Worm (Caenorhabditis elegans) whole organism, L1 larva: Measurements from ENCODE around the gene spon-1.

Source experiments
- C34B4.2 ChIP-seq: sonication (generic microtip); optimal IDR thresholded peaks from 2 replicates; lab custom pipeline; 2017; ENCODE audit warnings: mild to moderate bottlenecking, missing genetic modification characterization, missing compliant biosample characterization
- F16B12.6 ChIP-seq: fragments of 150-350 bp; optimal IDR thresholded peaks from 2 replicates; lab custom pipeline; 2014; ENCODE audit warnings: missing biosample characterization, missing genetic modification characterization
- Y116A8C.19 ChIP-seq: sonication (generic microtip); optimal IDR thresholded peaks from 2 replicates; lab custom pipeline; 2016; ENCODE audit warnings: missing compliant biosample characterization, missing genetic modification characterization, borderline replicate concordance
- aha-1 ChIP-seq: fragments of 150-350 bp; optimal IDR thresholded peaks from 2 replicates; lab custom pipeline; 2014; ENCODE audit warnings: missing biosample characterization, missing genetic modification characterization
- aly-2 ChIP-seq: fragments of 150-350 bp; optimal IDR thresholded peaks from 2 replicates; lab custom pipeline; 2014; ENCODE audit warnings: missing biosample characterization, missing genetic modification characterization
- ama-1 ChIP-seq: fragments of 150-350 bp; optimal IDR thresholded peaks from 2 replicates; lab custom pipeline; 2014
- ceh-63 ChIP-seq: fragments of 200-800 bp; sonication (Bioruptor generic); optimal IDR thresholded peaks from 2 replicates; lab custom pipeline; 2018; ENCODE audit warnings: mild to moderate bottlenecking, missing genetic modification characterization, missing compliant biosample characterization
- ceh-8 ChIP-seq: fragments of 200-800 bp; sonication (Bioruptor generic); optimal IDR thresholded peaks from 2 replicates; lab custom pipeline; 2018; ENCODE audit warnings: mild to moderate bottlenecking, missing genetic modification characterization, moderate library complexity, missing compliant biosample characterization
- ceh-82 ChIP-seq, 3 experiments: fragments of 150-350 bp in 1 of 3; sonication (generic microtip) in 2 of 3; optimal IDR thresholded peaks; 2 replicates each; lab custom pipeline; 2014 to 2017; ENCODE audit warnings: missing biosample characterization in 3 of 3, missing genetic modification characterization in 3 of 3
- ceh-88 ChIP-seq: fragments of 200-800 bp; sonication (Bioruptor generic); IDR thresholded peaks from 2 replicates; pipeline ENCODE4 v1.3.6; 2022; ENCODE audit warnings: missing genetic modification characterization, missing compliant biosample characterization
- ceh-90 ChIP-seq: sonication (generic microtip); optimal IDR thresholded peaks from 2 replicates; lab custom pipeline; 2016; ENCODE audit warnings: missing genetic modification characterization, missing compliant biosample characterization
- dpl-1 ChIP-seq, 3 experiments: fragments of 150-350 bp in 2 of 3; sonication (generic microtip) in 1 of 3; optimal IDR thresholded peaks; 2 replicates each; lab custom pipeline; 2014 to 2017; ENCODE audit warnings: missing biosample characterization in 3 of 3, missing genetic modification characterization in 3 of 3, missing genetic modification reagents in 3 of 3
- dsc-1 ChIP-seq: sonication (generic microtip); optimal IDR thresholded peaks from 2 replicates; lab custom pipeline; 2016; ENCODE audit warnings: mild to moderate bottlenecking, missing genetic modification characterization, missing compliant biosample characterization
- efl-1 ChIP-seq, 4 experiments: fragments of 150-350 bp; optimal IDR thresholded peaks in 3 of 4; peaks in 1 of 4; 1 replicate in 1 of 4; 2 replicates in 3 of 4; lab custom pipeline; 2014; ENCODE audit warnings: missing biosample characterization in 2 of 4, missing genetic modification characterization in 2 of 4, missing genetic modification reagents in 2 of 4
- efl-3 ChIP-seq: fragments of 200-800 bp; sonication (Bioruptor generic); optimal IDR thresholded peaks from 2 replicates; lab custom pipeline; 2018; ENCODE audit warnings: mild to moderate bottlenecking, missing genetic modification characterization, missing compliant biosample characterization
- egl-13 ChIP-seq: sonication (generic microtip); optimal IDR thresholded peaks from 2 replicates; lab custom pipeline; 2016; ENCODE audit warnings: missing genotype, missing genetic modification reagents, missing genetic modification characterization, missing compliant biosample characterization
- elt-3 ChIP-seq, 6 experiments: fragments of 150-350 bp in 1 of 6; sonication (generic microtip); optimal IDR thresholded peaks; 2 replicates each; lab custom pipeline; 2017 to 2018; ENCODE audit warnings: missing biosample characterization in 6 of 6, missing genetic modification characterization in 6 of 6, inconsistent platforms in 1 of 6
- ets-5 ChIP-seq: fragments of 200-800 bp; sonication (Bioruptor generic); IDR thresholded peaks from 2 replicates; pipeline ENCODE4 v1.3.6; 2022; ENCODE audit warnings: missing genetic modification characterization, missing compliant biosample characterization
- fkh-4 ChIP-seq: sonication (generic microtip); optimal IDR thresholded peaks from 2 replicates; lab custom pipeline; 2016; ENCODE audit warnings: missing compliant biosample characterization, missing genetic modification characterization, borderline replicate concordance
- fkh-8 ChIP-seq: sonication (generic microtip); optimal IDR thresholded peaks from 2 replicates; lab custom pipeline; 2016; ENCODE audit warnings: mild to moderate bottlenecking, missing genetic modification characterization, missing compliant biosample characterization
- fos-1 ChIP-seq: fragments of 150-350 bp; optimal IDR thresholded peaks from 2 replicates; lab custom pipeline; 2014; ENCODE audit warnings: missing biosample characterization, missing genetic modification characterization
- grh-1 ChIP-seq: fragments of 200-800 bp; sonication (Bioruptor generic); IDR thresholded peaks from 2 replicates; pipeline ENCODE4 v1.3.6; 2022; ENCODE audit warnings: missing genetic modification reagents, missing genetic modification characterization, missing compliant biosample characterization
- hlh-17 ChIP-seq: fragments of 200-800 bp; sonication (Bioruptor generic); optimal IDR thresholded peaks from 2 replicates; lab custom pipeline; 2018; ENCODE audit warnings: missing genetic modification characterization, mild to moderate bottlenecking, missing compliant biosample characterization, moderate library complexity, borderline replicate concordance
- hpl-2 ChIP-seq: fragments of 150-350 bp; optimal IDR thresholded peaks from 2 replicates; lab custom pipeline; 2014; ENCODE audit warnings: missing biosample characterization, missing genetic modification reagents, missing genetic modification characterization
- irx-1 ChIP-seq: sonication (generic microtip); optimal IDR thresholded peaks from 2 replicates; lab custom pipeline; 2016; ENCODE audit warnings: missing genetic modification characterization, missing compliant biosample characterization
- jun-1 ChIP-seq: fragments of 150-350 bp; optimal IDR thresholded peaks from 2 replicates; lab custom pipeline; 2014; ENCODE audit warnings: missing biosample characterization, missing genetic modification reagents, missing genetic modification characterization
- lin-13 ChIP-seq: fragments of 150-350 bp; optimal IDR thresholded peaks from 2 replicates; lab custom pipeline; 2014; ENCODE audit warnings: missing biosample characterization, missing genetic modification reagents, missing genetic modification characterization
- lin-15B ChIP-seq: fragments of 150-350 bp; sonication (generic microtip); optimal IDR thresholded peaks from 3 replicates; lab custom pipeline; 2014; ENCODE audit warnings: missing biosample characterization, missing genetic modification characterization
- mdl-1 ChIP-seq, 2 experiments: fragments of 150-350 bp; optimal IDR thresholded peaks; 2 replicates each; lab custom pipeline; 2014 to 2017; ENCODE audit warnings: missing biosample characterization in 2 of 2, missing genetic modification characterization in 2 of 2, inconsistent platforms in 1 of 2
- mef-2 ChIP-seq: fragments of 150-350 bp; optimal IDR thresholded peaks from 2 replicates; lab custom pipeline; 2014; ENCODE audit warnings: missing biosample characterization, missing genetic modification characterization
- nhr-28 ChIP-seq: fragments of 150-350 bp; optimal IDR thresholded peaks from 2 replicates; lab custom pipeline; 2014; ENCODE audit warnings: missing biosample characterization, missing genetic modification characterization
- nhr-47 ChIP-seq: sonication (generic microtip); optimal IDR thresholded peaks from 2 replicates; lab custom pipeline; 2016; ENCODE audit warnings: mild to moderate bottlenecking, missing genetic modification characterization, moderate library complexity, missing compliant biosample characterization
- nhr-76 ChIP-seq: sonication (generic microtip); optimal IDR thresholded peaks from 2 replicates; lab custom pipeline; 2017; ENCODE audit warnings: missing biosample characterization, missing genetic modification characterization
- nhr-84 ChIP-seq: sonication (generic microtip); optimal IDR thresholded peaks from 2 replicates; lab custom pipeline; 2017; ENCODE audit warnings: missing biosample characterization, missing genetic modification characterization
- nhr-85 ChIP-seq: sonication (generic microtip); peaks from one replicate; lab custom pipeline; 2016; ENCODE audit warnings: missing genetic modification characterization, inconsistent platforms, missing compliant biosample characterization
- nhr-90 ChIP-seq: sonication (generic microtip); optimal IDR thresholded peaks from 2 replicates; lab custom pipeline; 2016; ENCODE audit warnings: mild to moderate bottlenecking, missing genetic modification characterization, missing compliant biosample characterization; ENCODE audit not compliant: poor library complexity
- pax-3 ChIP-seq: fragments of 200-800 bp; sonication (Bioruptor generic); optimal IDR thresholded peaks from 2 replicates; lab custom pipeline; 2018; ENCODE audit warnings: mild to moderate bottlenecking, missing genetic modification characterization, moderate library complexity, missing compliant biosample characterization
- snpc-4 ChIP-seq: fragments of 150-350 bp; optimal IDR thresholded peaks from 2 replicates; lab custom pipeline; 2014; ENCODE audit warnings: missing biosample characterization, missing genetic modification characterization
- sox-4 ChIP-seq: sonication (generic microtip); optimal IDR thresholded peaks from 2 replicates; lab custom pipeline; 2016; ENCODE audit warnings: missing genetic modification characterization, missing compliant biosample characterization
- sptf-1 ChIP-seq: fragments of 150-350 bp; optimal IDR thresholded peaks from 2 replicates; lab custom pipeline; 2014; ENCODE audit warnings: missing biosample characterization, missing genetic modification characterization
- tlp-1 ChIP-seq: fragments of 150-350 bp; optimal IDR thresholded peaks from 2 replicates; lab custom pipeline; 2014; ENCODE audit warnings: missing biosample characterization, missing genetic modification characterization
- unc-130 ChIP-seq: fragments of 150-350 bp; optimal IDR thresholded peaks from 2 replicates; lab custom pipeline; 2017; ENCODE audit warnings: missing biosample characterization, missing genetic modification characterization, inconsistent platforms
- unc-30 ChIP-seq: sonication (generic microtip); optimal IDR thresholded peaks from 2 replicates; lab custom pipeline; 2017; ENCODE audit warnings: missing biosample characterization, missing genetic modification characterization
- xbp-1 ChIP-seq: sonication (generic microtip); optimal IDR thresholded peaks from 2 replicates; lab custom pipeline; 2016; ENCODE audit warnings: missing genetic modification characterization, missing compliant biosample characterization
- zag-1 ChIP-seq: fragments of 150-350 bp; optimal IDR thresholded peaks from 2 replicates; lab custom pipeline; 2014; ENCODE audit warnings: missing biosample characterization, missing genetic modification characterization
- zip-4 ChIP-seq: fragments of 200-800 bp; sonication (Bioruptor generic); optimal IDR thresholded peaks from 2 replicates; lab custom pipeline; 2018; ENCODE audit warnings: mild to moderate bottlenecking, missing genetic modification characterization, moderate library complexity, missing compliant biosample characterization
- ztf-4 ChIP-seq: fragments of 150-350 bp; optimal IDR thresholded peaks from 2 replicates; lab custom pipeline; 2014; ENCODE audit warnings: missing biosample characterization, missing genetic modification characterization

spon-1 gene

DNA sequence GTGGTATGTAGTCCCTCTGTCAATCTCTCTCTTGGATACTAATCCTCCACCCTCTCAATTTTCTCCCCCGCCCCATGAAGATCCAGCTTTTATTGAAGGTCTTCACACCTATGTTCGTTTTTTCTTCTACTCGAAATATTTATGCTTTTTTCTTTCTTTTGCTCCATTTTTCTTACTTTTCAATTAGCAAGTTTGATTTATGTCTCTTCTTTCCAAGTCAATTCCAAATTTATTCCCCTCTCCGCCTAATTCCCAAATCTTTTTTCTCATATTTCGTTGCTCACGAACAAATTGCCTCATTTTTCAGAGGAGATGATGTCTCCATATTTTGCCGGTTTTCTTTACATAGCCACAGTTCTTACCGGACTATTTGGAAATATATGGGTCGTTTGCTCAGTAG is 27.9 kb downstream of the spon-1 start, which contains the start of gene npr-31:
Gene npr-31 (plus strand): TSS at position 301 of the 400 bp plus-strand sequence.
- TF ChIP-seq ztf-4 (no peak), mdl-1 (tag; optimal IDR thresholded peaks at IDR 0.05; lab: Kevin White, UChicago) (no peak), unc-30 (tag; lab: Kevin White, UChicago) (no peak), jun-1 (tag; lab: Kevin White, UChicago) (no peak), ceh-88 (GFP tag; lab: Robert Waterston, UW) (no peak), ceh-63 (GFP tag; lab: Kevin White, UChicago) (no peak), grh-1 (GFP tag; lab: Robert Waterston, UW) (no peak), F16B12.6 (tag; lab: Kevin White, UChicago) (no peak), sptf-1 (tag; lab: Kevin White, UChicago) (no peak), egl-13 (tag; lab: Kevin White, UChicago) (no peak), efl-1 (optimal IDR thresholded peaks at IDR 0.05; lab: Kevin White, UChicago) (no peak), efl-1 (GFP tag; optimal IDR thresholded peaks at IDR 0.05 in 1 of 2; lab: Kevin White, UChicago) (no peak), nhr-76 (no peak), aly-2 (no peak)

DNA sequence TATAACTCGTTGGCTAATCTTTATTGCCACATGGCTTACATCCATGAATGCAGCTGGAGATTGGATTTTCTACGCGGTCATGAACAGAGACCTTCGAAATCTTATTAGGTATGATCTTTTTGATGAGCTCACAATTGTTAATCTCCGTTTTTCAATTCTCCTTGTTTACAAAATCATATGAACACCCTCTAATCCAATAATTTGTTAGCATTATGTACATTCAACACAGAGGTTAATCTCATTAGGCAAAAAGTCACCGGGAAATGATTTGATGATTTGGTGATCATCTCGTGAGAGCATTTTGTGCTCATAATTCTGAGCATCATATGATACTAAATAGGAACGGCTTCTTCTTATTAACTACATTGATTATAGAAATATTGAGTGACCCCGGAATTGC is 29.9 kb downstream of the spon-1 start:
- TF ChIP-seq hpl-2 (GFP tag; lab: Kevin White, UChicago) (no peak), zip-4 (GFP tag; lab: Kevin White, UChicago) (no peak), unc-130 (tag; lab: Kevin White, UChicago) (no peak), efl-1 (optimal IDR thresholded peaks at IDR 0.05; lab: Kevin White, UChicago) (no peak), efl-1 (GFP tag; optimal IDR thresholded peaks at IDR 0.05 in 1 of 2; lab: Kevin White, UChicago) (peak in 1 of 2 experiments; percentile 67), pax-3 (tag; lab: Kevin White, UChicago) (peak; percentile 73), C34B4.2 (tag; lab: Kevin White, UChicago) (no peak), dpl-1 (GFP tag; optimal IDR thresholded peaks at IDR 0.05; lab: Kevin White, UChicago) (no peak), dsc-1 (peak; percentile 99), nhr-84 (tag; lab: Kevin White, UChicago) (no peak), nhr-85 (tag; lab: Kevin White, UChicago) (no peak), ceh-8 (GFP tag; lab: Kevin White, UChicago) (peak; percentile 8), nhr-47 (tag; lab: Kevin White, UChicago) (peak; percentile 30), sox-4 (tag; lab: Kevin White, UChicago) (peak; percentile 17), ama-1 (lab: Kevin White, UChicago) (no peak), nhr-28 (tag; lab: Kevin White, UChicago) (no peak), F16B12.6 (tag; lab: Kevin White, UChicago) (no peak)

DNA sequence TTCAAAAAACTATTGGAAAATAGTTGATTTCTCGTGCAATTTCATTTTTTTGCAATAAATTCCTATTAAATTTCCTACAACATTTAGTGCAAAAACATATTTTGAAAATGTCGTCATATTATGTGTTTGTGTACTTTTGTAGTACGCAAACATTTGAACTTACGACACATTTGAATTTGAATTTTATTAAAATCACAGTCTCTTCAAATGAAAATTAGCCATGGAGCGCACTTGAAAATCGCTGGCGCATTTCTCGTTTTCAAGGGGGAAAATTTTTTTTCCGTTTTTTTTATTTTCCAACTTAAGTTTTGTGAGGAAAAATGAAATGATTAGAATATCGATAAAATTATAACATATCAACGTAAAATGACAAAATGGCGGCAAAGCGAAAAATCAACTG is 31.2 kb downstream of the spon-1 start:
- TF ChIP-seq tlp-1 (tag; lab: Kevin White, UChicago), result no peak
- no peak for TF ChIP-seq mdl-1 (tag; optimal IDR thresholded peaks at IDR 0.05; lab: Kevin White, UChicago)
- TF ChIP-seq elt-3 (tag; optimal IDR thresholded peaks at IDR 0.05; lab: Kevin White, UChicago), result no peak
- no peak for TF ChIP-seq zag-1
- TF ChIP-seq aha-1 (tag; lab: Kevin White, UChicago), result no peak
- peak; percentile 62 for TF ChIP-seq F16B12.6 (tag; lab: Kevin White, UChicago)
- TF ChIP-seq hlh-17 (GFP tag; lab: Kevin White, UChicago), result no peak
- no peak for TF ChIP-seq efl-3 (GFP tag; lab: Kevin White, UChicago)
- no peak for TF ChIP-seq ceh-8 (GFP tag; lab: Kevin White, UChicago)
- no peak for TF ChIP-seq sptf-1 (tag; lab: Kevin White, UChicago)
- no peak for TF ChIP-seq jun-1 (tag; lab: Kevin White, UChicago)
- peak; percentile 5 for TF ChIP-seq lin-15B (tag; lab: Kevin White, UChicago)
- TF ChIP-seq ceh-90 (tag; lab: Kevin White, UChicago), result no peak
- TF ChIP-seq fkh-4 (tag; lab: Kevin White, UChicago), result no peak
- TF ChIP-seq ztf-4, result no peak
- peak; percentile 11 for TF ChIP-seq irx-1 (tag; lab: Kevin White, UChicago)
- TF ChIP-seq nhr-90 (tag; lab: Kevin White, UChicago), result no peak
- no peak for TF ChIP-seq mef-2 (tag; lab: Kevin White, UChicago)
- no peak for TF ChIP-seq lin-13 (GFP tag; lab: Kevin White, UChicago)
- no peak for TF ChIP-seq sox-4 (tag; lab: Kevin White, UChicago)
- no peak for TF ChIP-seq nhr-84 (tag; lab: Kevin White, UChicago)
- peak; percentile 19 for TF ChIP-seq xbp-1
- TF ChIP-seq ama-1 (lab: Kevin White, UChicago), result no peak
- no peak for TF ChIP-seq fkh-8
- no peak for TF ChIP-seq Y116A8C.19 (tag; lab: Kevin White, UChicago)
- no peak for TF ChIP-seq pax-3 (tag; lab: Kevin White, UChicago)
- TF ChIP-seq aly-2, result no peak
- TF ChIP-seq ets-5 (GFP tag; lab: Robert Waterston, UW), result no peak
- no peak for TF ChIP-seq fos-1 (tag; lab: Kevin White, UChicago)
- no peak for TF ChIP-seq C34B4.2 (tag; lab: Kevin White, UChicago)
- TF ChIP-seq ceh-82 (tag; optimal IDR thresholded peaks at IDR 0.05; lab: Kevin White, UChicago), result no peak
- peak; percentile 14 for TF ChIP-seq snpc-4
